Worm (Caenorhabditis elegans) whole organism, late embryonic: ENCODE data around the gene nhr-9.

ENCODE experiments used
- C08G9.2 ChIP-seq: sonication (generic microtip); optimal IDR thresholded peaks from 2 replicates; lab custom pipeline; 2016; ENCODE audit warnings: mild to moderate bottlenecking, missing genetic modification characterization, moderate library complexity, missing compliant biosample characterization
- ama-1 ChIP-seq: fragments of 150-350 bp; optimal IDR thresholded peaks from 2 replicates; lab custom pipeline; 2014
- ceh-34 ChIP-seq: sonication (generic microtip); optimal IDR thresholded peaks from 2 replicates; lab custom pipeline; 2016; ENCODE audit warnings: mild to moderate bottlenecking, missing genetic modification characterization, missing compliant biosample characterization
- ceh-45 ChIP-seq: fragments of 200-800 bp; sonication (Bioruptor generic); IDR thresholded peaks from 2 replicates; pipeline ENCODE4 v1.3.6; 2022; ENCODE audit warnings: missing genetic modification reagents, missing genetic modification characterization, missing compliant biosample characterization
- ceh-6 ChIP-seq: fragments of 200-800 bp; sonication (Bioruptor generic); optimal IDR thresholded peaks from 2 replicates; lab custom pipeline; 2018; ENCODE audit warnings: mild to moderate bottlenecking, missing genetic modification characterization, missing compliant biosample characterization
- ceh-9 ChIP-seq: sonication (generic microtip); optimal IDR thresholded peaks from 2 replicates; lab custom pipeline; 2016; ENCODE audit warnings: mild to moderate bottlenecking, missing genetic modification characterization, inconsistent platforms, missing compliant biosample characterization
- fkh-10 ChIP-seq: fragments of 150-350 bp; optimal IDR thresholded peaks from 2 replicates; lab custom pipeline; 2014; ENCODE audit warnings: missing biosample characterization, missing genetic modification reagents, missing genetic modification characterization
- gmeb-2 ChIP-seq: sonication (generic microtip); optimal IDR thresholded peaks from 2 replicates; lab custom pipeline; 2016; ENCODE audit warnings: missing genetic modification characterization, inconsistent platforms, missing compliant biosample characterization
- nhr-11 ChIP-seq: fragments of 150-350 bp; optimal IDR thresholded peaks from 2 replicates; lab custom pipeline; 2014; ENCODE audit warnings: missing biosample characterization, missing genetic modification characterization
- pha-4 ChIP-seq: fragments of 150-350 bp; optimal IDR thresholded peaks from 2 replicates; lab custom pipeline; 2018; ENCODE audit warnings: missing biosample characterization, missing genetic modification reagents, missing genetic modification characterization
- pqm-1 ChIP-seq: sonication (generic microtip); optimal IDR thresholded peaks from 2 replicates; lab custom pipeline; 2016; ENCODE audit warnings: missing genetic modification characterization, missing compliant biosample characterization
- unc-55 ChIP-seq: sonication (generic microtip); optimal IDR thresholded peaks from 2 replicates; lab custom pipeline; 2017; ENCODE audit warnings: missing biosample characterization, missing genetic modification reagents, missing genetic modification characterization
- unc-86 ChIP-seq: sonication (generic microtip); optimal IDR thresholded peaks from 2 replicates; lab custom pipeline; 2016; ENCODE audit warnings: missing genetic modification characterization, missing compliant biosample characterization

ce11 chrIII:7078737-7079136 lies 16.5 kb upstream of the nhr-9 start, which contains the start of gene ZK418.6:
- TF ChIP-seq pqm-1 (tag; lab: Kevin White, UChicago) (no peak), nhr-11 (no peak), ceh-34 (tag; lab: Kevin White, UChicago) (no peak), pha-4 (tag; lab: Kevin White, UChicago) (no peak), ceh-45 (GFP tag; lab: Robert Waterston, UW) (no peak), fkh-10 (no peak), gmeb-2 (tag; lab: Kevin White, UChicago) (no peak), unc-55 (GFP tag; lab: Kevin White, UChicago) (no peak), unc-86 (no peak), ama-1 (lab: Kevin White, UChicago) (no peak), C08G9.2 (tag; lab: Kevin White, UChicago) (no peak), ceh-6 (GFP tag; lab: Kevin White, UChicago) (no peak), ceh-9 (tag; lab: Kevin White, UChicago) (no peak)
